Fruit fly (Drosophila melanogaster) whole organism, embryonic: Measurements from ENCODE around the gene RpS25.

Source experiments
- CG32532 ChIP-seq: fragments of 200-800 bp; sonication (Bioruptor generic); IDR thresholded peaks from 2 replicates; pipeline ENCODE4 v1.3.6; 2022; ENCODE audit warnings: missing biosample characterization, missing genetic modification characterization
- CG6175 ChIP-seq: fragments of 200-800 bp; sonication (Bioruptor generic); IDR thresholded peaks from 3 replicates; pipeline ENCODE4 v1.3.6; 2022; ENCODE audit warnings: missing biosample characterization, missing genetic modification characterization
- bowl ChIP-seq: fragments of 200-800 bp; sonication (Bioruptor generic); IDR thresholded peaks from 2 replicates; pipeline ENCODE4 v1.3.6; 2022; ENCODE audit warnings: missing biosample characterization, missing genetic modification characterization

- no peak for TF ChIP-seq CG32532 (GFP tag; lab: Robert Waterston, UW)
- TF ChIP-seq bowl (GFP tag; lab: Robert Waterston, UW) = no peak
- no peak for TF ChIP-seq CG6175 (GFP tag; lab: Robert Waterston, UW)
Observed at dm6 chr3R:11260966-11261530, 45.0 kb upstream of the RpS25 start.
